Worm (Caenorhabditis elegans): Measurements from ENCODE around the gene ZC239.20.
"Not testable (repeated sequence)": the region's sequence is repeated elsewhere in the genome, so short reads cannot be mapped to it uniquely, and the experiment has no call there.

DNA sequence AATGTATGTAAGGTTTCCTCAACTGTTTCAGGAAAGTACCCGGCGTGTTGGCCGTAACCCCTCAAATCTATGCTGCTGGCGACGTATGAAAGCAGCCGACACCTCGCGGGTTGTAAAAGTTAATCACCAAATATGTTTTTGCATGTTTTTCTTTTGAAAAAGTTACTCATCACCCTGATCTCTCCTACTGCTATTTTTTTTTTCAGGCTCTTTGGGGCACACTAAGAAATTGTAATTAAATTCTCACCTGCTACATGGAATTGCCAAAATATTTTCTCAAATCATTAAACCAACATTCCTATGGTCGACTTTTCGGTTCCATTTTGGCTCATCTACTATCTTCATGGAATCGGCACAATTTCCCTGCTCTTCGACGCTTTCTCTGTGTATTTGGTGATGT is 21.5 kb downstream of the ZC239.20 start, which contains the start of gene sri-78:
- not testable (repeated sequence) for TF ChIP-seq gmeb-1 (tag; optimal IDR thresholded peaks at IDR 0.05); ztf-11 (tag; optimal IDR thresholded peaks at IDR 0.05); lin-39 (tag; optimal IDR thresholded peaks at IDR 0.05); sma-9 (GFP tag; optimal IDR thresholded peaks at IDR 0.05); sma-9 (tag; optimal IDR thresholded peaks at IDR 0.05); nhr-237 (tag; optimal IDR thresholded peaks at IDR 0.05); elt-3 (tag; optimal IDR thresholded peaks at IDR 0.05); aly-2 (tag; optimal IDR thresholded peaks at IDR 0.05); unc-55 (GFP tag; optimal IDR thresholded peaks at IDR 0.05)
